Worm (Caenorhabditis elegans) whole organism, midembryonic: ENCODE measurements around the gene ZK795.3.

Experiments used
- T22C8.4 ChIP-seq: fragments of 200-800 bp; sonication (Bioruptor generic); IDR thresholded peaks from 2 replicates; pipeline ENCODE4 v1.3.6; 2022; ENCODE audit warnings: missing genetic modification characterization, missing compliant biosample characterization
- flt-1 ChIP-seq: fragments of 200-800 bp; sonication (Bioruptor generic); IDR thresholded peaks from 2 replicates; pipeline ENCODE4 v1.3.6; 2022; ENCODE audit warnings: missing genetic modification characterization, missing compliant biosample characterization
- klf-2 ChIP-seq: fragments of 200-800 bp; sonication (Bioruptor generic); conservative IDR thresholded peaks from 2 replicates; pipeline ENCODE4 v1.3.6; 2022; ENCODE audit warnings: missing genetic modification reagents, missing genetic modification characterization, missing compliant biosample characterization
- med-1 ChIP-seq: sonication (generic microtip); optimal IDR thresholded peaks from 2 replicates; lab custom pipeline; 2017; ENCODE audit warnings: missing genetic modification characterization, mild to moderate bottlenecking, missing compliant biosample characterization, antibody characterized with exemption, missing genetic modification reagents; ENCODE audit not compliant: insufficient read depth
- ztf-23 ChIP-seq: fragments of 200-800 bp; sonication (Bioruptor generic); IDR thresholded peaks from 2 replicates; pipeline ENCODE4 v1.3.6; 2022; ENCODE audit warnings: missing genetic modification reagents, missing genetic modification characterization, missing compliant biosample characterization

- no peak for TF ChIP-seq flt-1
- TF ChIP-seq T22C8.4 (GFP tag; lab: Robert Waterston, UW) = no peak
- TF ChIP-seq ztf-23 (GFP tag; lab: Robert Waterston, UW) = no peak
- TF ChIP-seq klf-2 = no peak
- no peak for TF ChIP-seq med-1 (GFP tag; lab: Kevin White, UChicago)
Measured at ce11 chrIV:12547824-12548223, 11.3 kb upstream of the ZK795.3 start, which contains the start of gene ipmk-1.
